Fruit fly (Drosophila melanogaster) whole organism, adult: ENCODE measurements around the gene gammaTub23C.

ENCODE experiments used
- CG11617 ChIP-seq: fragments of 200-800 bp; sonication (Bioruptor generic); optimal IDR thresholded peaks from 2 replicates; lab custom pipeline; 2017; ENCODE audit warnings: mild to moderate bottlenecking, missing biosample characterization, missing genetic modification reagents, missing genetic modification characterization
- CG12768 ChIP-seq: fragments of 200-800 bp; sonication (Bioruptor generic); optimal IDR thresholded peaks from 2 replicates; lab custom pipeline; 2017; ENCODE audit warnings: missing biosample characterization, missing genetic modification characterization, mild to moderate bottlenecking, moderate library complexity, missing genetic modification reagents
- CG14711 ChIP-seq: fragments of 200-800 bp; sonication (Bioruptor generic); optimal IDR thresholded peaks from 2 replicates; lab custom pipeline; 2018; ENCODE audit warnings: missing biosample characterization, mild to moderate bottlenecking, missing genetic modification characterization, moderate library complexity
- CG1620 ChIP-seq: fragments of 200-800 bp; sonication (Bioruptor generic); optimal IDR thresholded peaks from 2 replicates; lab custom pipeline; 2016; ENCODE audit warnings: missing biosample characterization, missing genetic modification characterization
- CG33017 ChIP-seq: fragments of 200-800 bp; sonication (Bioruptor generic); optimal IDR thresholded peaks from 2 replicates; lab custom pipeline; 2018; ENCODE audit warnings: missing biosample characterization, mild to moderate bottlenecking, missing genetic modification characterization, moderate library complexity
- CG5204 ChIP-seq: fragments of 200-800 bp; sonication (Bioruptor generic); optimal IDR thresholded peaks from 2 replicates; lab custom pipeline; 2016; ENCODE audit warnings: missing biosample characterization, missing genetic modification characterization
- CG7045 ChIP-seq: fragments of 200-800 bp; sonication (Bioruptor generic); optimal IDR thresholded peaks from 2 replicates; lab custom pipeline; 2017; ENCODE audit warnings: missing biosample characterization, mild to moderate bottlenecking, missing genetic modification characterization
- CG7101 ChIP-seq: fragments of 200-800 bp; sonication (Bioruptor generic); optimal IDR thresholded peaks from 2 replicates; lab custom pipeline; 2018; ENCODE audit warnings: missing biosample characterization, mild to moderate bottlenecking, missing genetic modification characterization, moderate library complexity
- Clk ChIP-seq: fragments of 200-800 bp; sonication (Bioruptor generic); optimal IDR thresholded peaks from 2 replicates; lab custom pipeline; 2017; ENCODE audit warnings: missing biosample characterization, missing genetic modification characterization
- Crg-1 ChIP-seq: fragments of 200-800 bp; sonication (Bioruptor generic); optimal IDR thresholded peaks from 2 replicates; lab custom pipeline; 2016; ENCODE audit warnings: missing biosample characterization, missing genetic modification characterization
- Hr96 ChIP-seq: fragments of 200-800 bp; sonication (Bioruptor generic); optimal IDR thresholded peaks from 2 replicates; lab custom pipeline; 2016; ENCODE audit warnings: missing biosample characterization, missing genetic modification characterization
- Mnt ChIP-seq: fragments of 200-800 bp; sonication (Bioruptor generic); optimal IDR thresholded peaks from 2 replicates; lab custom pipeline; 2016; ENCODE audit warnings: missing biosample characterization, mild to moderate bottlenecking, missing genetic modification characterization
- bab1 ChIP-seq: fragments of 200-800 bp; sonication (Bioruptor generic); optimal IDR thresholded peaks from 3 replicates; lab custom pipeline; 2019; ENCODE audit warnings: missing biosample characterization, mild to moderate bottlenecking, missing genetic modification characterization, moderate library complexity
- cic ChIP-seq: fragments of 200-800 bp; sonication (Bioruptor generic); optimal IDR thresholded peaks from 2 replicates; lab custom pipeline; 2017; ENCODE audit warnings: missing biosample characterization, mild to moderate bottlenecking, missing genetic modification characterization, moderate library complexity
- cnc ChIP-seq, 2 experiments: fragments of >200 bp; optimal IDR thresholded peaks; 2 replicates each; lab custom pipeline; 2017
- kay ChIP-seq: fragments of 200-800 bp; sonication (Bioruptor generic); peaks from one replicate; lab custom pipeline; 2016; ENCODE audit warnings: missing biosample characterization, missing genetic modification characterization, borderline replicate concordance
- ovo ChIP-seq: fragments of 200-800 bp; sonication (Bioruptor generic); optimal IDR thresholded peaks from 2 replicates; lab custom pipeline; 2016; ENCODE audit warnings: missing biosample characterization, missing genetic modification characterization
- pad ChIP-seq: fragments of 200-800 bp; sonication (Bioruptor generic); optimal IDR thresholded peaks from 3 replicates; lab custom pipeline; 2017; ENCODE audit warnings: missing biosample characterization, missing genetic modification characterization, mild to moderate bottlenecking, moderate library complexity, missing genetic modification reagents
- tj ChIP-seq: fragments of 200-800 bp; sonication (Bioruptor generic); optimal IDR thresholded peaks from 3 replicates; lab custom pipeline; 2017; ENCODE audit warnings: missing biosample characterization, mild to moderate bottlenecking, missing genetic modification characterization, moderate library complexity
- toe ChIP-seq: fragments of 200-800 bp; sonication (Bioruptor generic); optimal IDR thresholded peaks from 2 replicates; lab custom pipeline; 2016; ENCODE audit warnings: missing biosample characterization, missing genetic modification characterization

gammaTub23C gene

dm6 chr2L:3004601-3005000 lies 31.9 kb downstream of the gammaTub23C start:
- TF ChIP-seq pad (GFP tag; lab: Kevin White, UChicago) (no peak), ovo (GFP tag; lab: Kevin White, UChicago) (no peak)

DNA sequence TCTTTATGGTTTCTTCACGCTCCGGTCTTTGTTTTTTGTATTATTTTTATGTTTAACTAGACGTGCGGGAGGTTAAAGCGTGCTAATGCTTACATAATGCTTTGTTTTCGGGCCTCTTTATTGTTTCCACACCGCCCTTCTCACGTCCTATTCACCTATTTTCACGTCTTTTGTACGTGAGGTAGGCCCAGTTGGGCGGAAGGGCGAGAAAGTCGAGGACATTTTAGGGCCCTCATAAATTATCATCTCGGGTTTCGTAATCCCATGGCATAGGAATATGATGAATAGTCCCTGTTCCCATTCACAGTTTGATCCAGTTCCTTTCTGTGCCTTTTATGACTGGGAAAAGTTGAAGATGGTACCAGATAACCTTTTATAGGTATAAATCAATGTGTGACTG lies 32.8 kb downstream of the gammaTub23C start:
- TF ChIP-seq CG7101 (tag; lab: Kevin White, UChicago), result no peak
- TF ChIP-seq toe, result no peak
- no peak for TF ChIP-seq Hr96 (GFP tag; lab: Kevin White, UChicago)
- TF ChIP-seq cnc (optimal IDR thresholded peaks at IDR 0.05; lab: Kevin White, UChicago), result no peak
- no peak for TF ChIP-seq pad (GFP tag; lab: Kevin White, UChicago)
- TF ChIP-seq ovo (GFP tag; lab: Kevin White, UChicago), result no peak

- TF ChIP-seq CG7045 (GFP tag; lab: Kevin White, UChicago) (no peak), Clk (GFP tag; lab: Kevin White, UChicago) (no peak), toe (no peak), cnc (optimal IDR thresholded peaks at IDR 0.05; lab: Kevin White, UChicago) (no peak), CG1620 (no peak), CG14711 (no peak), ovo (GFP tag; lab: Kevin White, UChicago) (no peak), CG7101 (tag; lab: Kevin White, UChicago) (no peak), CG12768 (GFP tag; lab: Kevin White, UChicago) (no peak), CG11617 (no peak), CG5204 (no peak), tj (GFP tag; lab: Kevin White, UChicago) (no peak), bab1 (no peak), Hr96 (GFP tag; lab: Kevin White, UChicago) (no peak), kay (no peak), Crg-1 (GFP tag; lab: Kevin White, UChicago) (no peak), pad (GFP tag; lab: Kevin White, UChicago) (no peak), CG33017 (tag; lab: Kevin White, UChicago) (no peak)
Observed at dm6 chr2L:3006194-3006593, 33.5 kb downstream of the gammaTub23C start.

dm6 chr2L:3006925-3007426 lies 34.3 kb downstream of the gammaTub23C start:
- TF ChIP-seq Crg-1 (GFP tag; lab: Kevin White, UChicago) (no peak), ovo (GFP tag; lab: Kevin White, UChicago) (no peak)

dm6 chr2L:3009438-3009837 lies 36.7 kb downstream of the gammaTub23C start:
- TF ChIP-seq tj (GFP tag; lab: Kevin White, UChicago) (peak; percentile 96), CG7101 (tag; lab: Kevin White, UChicago) (no peak)

DNA sequence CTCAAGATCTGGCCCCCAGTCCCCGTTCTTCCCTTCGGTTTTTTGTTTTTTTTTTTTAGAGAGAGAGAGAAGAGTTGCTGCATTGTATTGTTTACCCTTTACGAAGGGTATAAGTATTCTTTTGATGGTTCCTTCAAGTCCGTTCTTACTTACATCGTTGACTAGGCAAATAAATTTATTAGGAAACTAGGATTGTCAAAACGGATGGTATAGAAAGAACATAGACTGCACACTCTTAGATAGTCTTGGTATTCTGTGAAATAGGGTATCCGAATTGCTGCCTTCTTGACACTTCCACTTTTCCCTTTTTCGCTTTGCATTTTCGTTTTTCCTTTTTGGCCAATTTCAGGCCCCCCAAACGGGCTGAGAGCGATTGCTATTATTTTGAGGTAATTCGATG lies 38.8 kb downstream of the gammaTub23C start:
- no peak for TF ChIP-seq CG7045 (GFP tag; lab: Kevin White, UChicago)
- TF ChIP-seq CG12768 (GFP tag; lab: Kevin White, UChicago), result no peak
- no peak for TF ChIP-seq Hr96 (GFP tag; lab: Kevin White, UChicago)
- TF ChIP-seq CG33017 (tag; lab: Kevin White, UChicago), result no peak
- TF ChIP-seq tj (GFP tag; lab: Kevin White, UChicago), result no peak
- no peak for TF ChIP-seq cic
- no peak for TF ChIP-seq pad (GFP tag; lab: Kevin White, UChicago)
- no peak for TF ChIP-seq Mnt
- TF ChIP-seq CG11617, result no peak
- TF ChIP-seq CG14711, result no peak
- TF ChIP-seq Crg-1 (GFP tag; lab: Kevin White, UChicago), result no peak
- no peak for TF ChIP-seq Clk (GFP tag; lab: Kevin White, UChicago)

dm6 chr2L:3012780-3013179 lies 40.1 kb downstream of the gammaTub23C start:
- TF ChIP-seq toe (no peak), CG7101 (tag; lab: Kevin White, UChicago) (no peak), CG11617 (no peak), Clk (GFP tag; lab: Kevin White, UChicago) (no peak), CG5204 (no peak), tj (GFP tag; lab: Kevin White, UChicago) (no peak), CG33017 (tag; lab: Kevin White, UChicago) (no peak), Hr96 (GFP tag; lab: Kevin White, UChicago) (no peak), CG7045 (GFP tag; lab: Kevin White, UChicago) (no peak), bab1 (no peak), ovo (GFP tag; lab: Kevin White, UChicago) (no peak), kay (no peak), cnc (optimal IDR thresholded peaks at IDR 0.05; lab: Kevin White, UChicago) (no peak), CG1620 (no peak), CG12768 (GFP tag; lab: Kevin White, UChicago) (no peak), Mnt (no peak), CG14711 (no peak)

dm6 chr2L:3018212-3018611 lies 45.5 kb downstream of the gammaTub23C start, which contains the start of the genes CG17224 and CG17264:
Gene CG17224 (minus strand): TSS chr2L:3018308.
Gene CG17264 (plus strand): TSS chr2L:3018508.
- no peak for TF ChIP-seq cnc (optimal IDR thresholded peaks at IDR 0.05; lab: Kevin White, UChicago)
- peak; percentile 58 for TF ChIP-seq Mnt
- no peak for TF ChIP-seq CG7045 (GFP tag; lab: Kevin White, UChicago)
- no peak for TF ChIP-seq CG11617
- TF ChIP-seq bab1, result peak; percentile 30
- TF ChIP-seq CG33017 (tag; lab: Kevin White, UChicago), result no peak
- no peak for TF ChIP-seq Crg-1 (GFP tag; lab: Kevin White, UChicago)
- TF ChIP-seq cic, result peak; percentile 25
- TF ChIP-seq CG1620, result no peak
- peak; percentile 11 for TF ChIP-seq CG14711
